Fruit fly (Drosophila melanogaster): ENCODE data around the gene CG4210.

The CG4210 gene

DNA sequence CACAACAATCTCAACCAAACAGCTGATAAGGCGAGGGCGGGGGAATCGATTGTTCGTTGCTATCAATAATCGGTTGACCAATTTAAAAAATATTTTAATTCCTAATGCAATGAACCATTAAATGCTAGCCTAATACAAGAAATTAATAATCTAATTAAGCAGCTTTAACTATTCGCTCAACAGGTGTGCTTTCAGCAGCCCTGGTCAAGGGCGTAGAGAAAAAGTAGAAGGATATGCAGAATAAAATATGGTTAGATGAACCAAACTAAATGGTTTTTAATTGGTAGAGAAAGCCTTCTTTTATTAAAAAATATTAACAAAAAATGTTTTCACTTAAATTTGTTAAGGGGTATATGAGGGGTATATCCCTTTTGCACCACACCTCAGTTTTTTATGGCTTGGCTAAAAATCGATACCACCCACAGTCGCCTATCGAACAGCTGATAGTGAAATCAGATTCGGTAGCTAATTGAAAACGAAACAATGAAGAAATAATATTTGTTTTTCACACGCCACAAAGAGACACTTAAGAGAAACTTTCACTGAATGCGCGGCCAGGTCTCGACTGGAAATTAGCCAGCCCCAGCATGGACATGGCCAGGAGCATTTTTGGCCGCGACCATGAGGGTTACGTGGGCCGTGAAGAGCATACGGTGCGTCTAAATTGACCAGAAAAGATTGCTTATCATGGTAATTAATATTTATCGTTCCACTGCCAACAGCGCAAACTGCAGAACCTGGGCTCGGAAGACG, 5.2 kb downstream of the CG4210 start, which contains the start of the genes SIDL and CG12241 (continued):
- TF ChIP-seq dac (GFP tag; optimal IDR thresholded peaks at IDR 0.05) (peak; percentile 75), CG8632 (GFP tag; optimal IDR thresholded peaks at IDR 0.05) (no peak), fkh (GFP tag; optimal IDR thresholded peaks at IDR 0.05) (no peak), Hr4 (GFP tag; optimal IDR thresholded peaks at IDR 0.05) (no peak), Sox102F (GFP tag; optimal IDR thresholded peaks at IDR 0.05) (no peak), cyc (GFP tag; optimal IDR thresholded peaks at IDR 0.05) (peak; percentile 96)

DNA sequence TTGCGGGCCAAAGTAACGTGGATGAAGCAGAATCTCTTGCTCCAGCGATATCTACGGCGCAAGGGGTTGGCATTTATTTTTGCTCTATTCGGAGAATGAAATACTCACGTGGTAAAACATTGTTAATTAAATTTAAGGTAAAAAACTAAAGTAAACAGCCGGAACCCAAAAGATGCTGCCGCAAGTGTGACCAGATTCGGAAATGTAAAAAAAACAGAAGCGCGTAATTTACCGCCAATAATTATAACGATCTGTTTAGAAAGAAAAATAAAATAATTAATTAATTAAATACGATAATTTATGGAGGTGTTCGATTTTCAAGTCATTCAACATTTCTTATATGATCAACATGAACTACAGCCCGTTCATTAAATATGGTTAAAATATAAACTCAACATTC, 9.2 kb downstream of the CG4210 start, which contains the start of gene Polr2G:
TSS of gene Polr2G (minus strand) at position 208 of the 400 bp plus-strand sequence.
- TF ChIP-seq salr (GFP tag; optimal IDR thresholded peaks at IDR 0.05) (no peak), CG3919 (GFP tag; optimal IDR thresholded peaks at IDR 0.05) (no peak), CG7368 (GFP tag; optimal IDR thresholded peaks at IDR 0.05) (no peak), dac (GFP tag; optimal IDR thresholded peaks at IDR 0.05) (no peak), achi (GFP tag; optimal IDR thresholded peaks at IDR 0.05) (no peak), topi (GFP tag; optimal IDR thresholded peaks at IDR 0.05) (no peak), dsx (GFP tag; optimal IDR thresholded peaks at IDR 0.05; ENCODE audit: poor library complexity, severe bottlenecking) (no peak), Met (GFP tag; optimal IDR thresholded peaks at IDR 0.05) (no peak), acj6 (GFP tag; optimal IDR thresholded peaks at IDR 0.05) (no peak), fkh (GFP tag; optimal IDR thresholded peaks at IDR 0.05) (peak; percentile 75), Eip93F (GFP tag; optimal IDR thresholded peaks at IDR 0.05) (no peak), CG1621 (tag; optimal IDR thresholded peaks at IDR 0.05) (peak; percentile 4)

DNA sequence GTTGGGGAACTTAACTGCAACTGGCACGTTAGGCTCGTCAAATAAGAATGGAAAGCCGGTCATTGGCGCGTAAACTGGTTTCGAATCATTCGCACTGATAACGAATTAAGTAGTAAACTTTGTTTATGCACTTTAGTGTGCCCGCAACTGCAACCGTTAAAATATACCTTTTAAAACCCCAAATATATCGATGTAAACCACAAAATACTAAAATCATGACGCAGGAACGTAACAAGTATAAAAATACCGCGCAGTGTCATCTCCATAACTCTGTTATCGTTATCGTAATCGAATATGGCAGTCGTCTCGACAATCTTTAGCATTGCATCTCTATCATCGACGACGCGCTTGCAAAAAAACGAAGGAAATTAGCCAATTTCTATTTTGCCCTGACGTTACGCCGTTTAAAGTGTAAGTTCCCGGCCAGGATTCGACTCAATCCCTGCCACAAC, 11.5 kb downstream of the CG4210 start, which contains the start of the genes CG31344 and Caf1-55:
TSS of gene CG31344 (minus strand) at position 51 of the 452 bp plus-strand sequence.
TSS of gene Caf1-55 (plus strand) at position 298 of the 452 bp plus-strand sequence.
- peak; percentile 2 for TF ChIP-seq CG31627 (GFP tag; optimal IDR thresholded peaks at IDR 0.05)
- TF ChIP-seq esn (GFP tag; optimal IDR thresholded peaks at IDR 0.05), result peak; percentile 3
- TF ChIP-seq fkh (GFP tag; optimal IDR thresholded peaks at IDR 0.05), result peak; percentile 19
- TF ChIP-seq CG1621 (tag; optimal IDR thresholded peaks at IDR 0.05), result no peak
- TF ChIP-seq dsx (GFP tag; optimal IDR thresholded peaks at IDR 0.05; ENCODE audit: poor library complexity, severe bottlenecking), result peak; percentile 73
- no peak for TF ChIP-seq fd59A (GFP tag; optimal IDR thresholded peaks at IDR 0.05)
- no peak for TF ChIP-seq CG8319 (GFP tag; optimal IDR thresholded peaks at IDR 0.05)

DNA sequence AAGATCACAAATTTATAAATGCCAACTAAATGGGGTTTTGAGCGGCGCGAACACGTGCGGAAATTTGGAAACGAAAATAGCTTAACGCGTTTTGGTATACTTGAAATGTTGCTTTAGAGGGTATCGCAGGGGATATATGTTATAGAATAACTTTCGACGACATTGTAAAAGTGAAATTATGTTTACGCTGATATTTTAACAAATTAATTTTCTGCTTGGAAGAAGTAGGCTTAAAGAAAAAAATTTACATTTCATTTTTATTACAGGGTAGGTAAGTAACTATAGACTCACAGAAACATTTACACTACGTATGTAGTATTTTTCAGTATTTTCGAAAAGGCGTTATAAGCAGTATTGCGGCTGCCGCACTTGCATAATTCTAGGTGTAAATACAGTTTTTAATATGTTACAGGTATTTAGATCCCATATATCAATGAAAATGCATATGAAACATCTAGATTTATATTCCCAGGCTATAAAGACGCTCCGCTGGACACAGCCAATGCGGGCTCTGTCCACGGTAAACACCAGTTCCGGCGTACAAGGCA, 15.6 kb downstream of the CG4210 start, which contains the start of the genes Art3 and mRpS10:
TSS of gene Art3 (minus strand) at position 80 of the 548 bp plus-strand sequence.
TSS of gene mRpS10 (plus strand) at position 337 of the 548 bp plus-strand sequence.
- peak; percentile 100 for TF ChIP-seq lz (GFP tag; optimal IDR thresholded peaks at IDR 0.05)
- peak; percentile 97 for TF ChIP-seq fkh (GFP tag; optimal IDR thresholded peaks at IDR 0.05)
- TF ChIP-seq Hr38 (GFP tag; optimal IDR thresholded peaks at IDR 0.05), result peak; percentile 96
- TF ChIP-seq fd85E (GFP tag; optimal IDR thresholded peaks at IDR 0.05), result peak; percentile 98
- peak; percentile 99 for TF ChIP-seq CG9139 (GFP tag; optimal IDR thresholded peaks at IDR 0.05)
- peak; percentile 100 for TF ChIP-seq pdm3 (GFP tag; optimal IDR thresholded peaks at IDR 0.05)
- TF ChIP-seq dac (GFP tag; optimal IDR thresholded peaks at IDR 0.05), result peak; percentile 98
- TF ChIP-seq ss (GFP tag; optimal IDR thresholded peaks at IDR 0.05), result peak; percentile 99 to 100
- TF ChIP-seq achi (GFP tag; optimal IDR thresholded peaks at IDR 0.05), result peak; percentile 99
- peak; percentile 100 for TF ChIP-seq topi (GFP tag; optimal IDR thresholded peaks at IDR 0.05)
- peak; percentile 100 for TF ChIP-seq CG8632 (GFP tag; optimal IDR thresholded peaks at IDR 0.05)
- TF ChIP-seq CG3032 (tag; optimal IDR thresholded peaks at IDR 0.05), result peak; percentile 100
- TF ChIP-seq Ets21C (GFP tag; optimal IDR thresholded peaks at IDR 0.05), result peak; percentile 100
- TF ChIP-seq CG8119 (GFP tag; IDR thresholded peaks at IDR 0.05), result peak; percentile 100
- peak; percentile 100 for TF ChIP-seq Ets96B (tag; optimal IDR thresholded peaks at IDR 0.05)
- peak; percentile 100 for TF ChIP-seq svp (GFP tag)
- peak; percentile 100 for TF ChIP-seq Met (GFP tag; optimal IDR thresholded peaks at IDR 0.05)
- peak; percentile 100 for TF ChIP-seq CG4318 (GFP tag; optimal IDR thresholded peaks at IDR 0.05)
- TF ChIP-seq CG7368 (GFP tag; optimal IDR thresholded peaks at IDR 0.05), result peak; percentile 100
- peak; percentile 98 for TF ChIP-seq Eip93F (GFP tag; optimal IDR thresholded peaks at IDR 0.05)
- TF ChIP-seq CG10669 (GFP tag; optimal IDR thresholded peaks at IDR 0.05), result peak; percentile 100
- TF ChIP-seq acj6 (GFP tag; optimal IDR thresholded peaks at IDR 0.05), result peak; percentile 100
- TF ChIP-seq Blimp-1 (GFP tag; optimal IDR thresholded peaks at IDR 0.05), result peak; percentile 98
- peak; percentile 100 for TF ChIP-seq CG6163 (GFP tag; IDR thresholded peaks at IDR 0.05)
- TF ChIP-seq Eip75B (GFP tag; optimal IDR thresholded peaks at IDR 0.05), result peak; percentile 100
- peak; percentile 100 for TF ChIP-seq CG10631 (GFP tag; optimal IDR thresholded peaks at IDR 0.05)
- peak; percentile 100 for TF ChIP-seq cyc (GFP tag; optimal IDR thresholded peaks at IDR 0.05)
- peak; percentile 99 for TF ChIP-seq vri (GFP tag; optimal IDR thresholded peaks at IDR 0.05)
- TF ChIP-seq CG3919 (GFP tag; optimal IDR thresholded peaks at IDR 0.05), result peak; percentile 100
- TF ChIP-seq net (GFP tag; optimal IDR thresholded peaks at IDR 0.05), result peak; percentile 100
- peak; percentile 100 for TF ChIP-seq Lpt (GFP tag; optimal IDR thresholded peaks at IDR 0.05)

Data from whole organism, prepupa.